Fruit fly (Drosophila melanogaster) whole organism, prepupa: ENCODE data around the gene CG9928.

ENCODE experiments used
- Blimp-1 ChIP-seq: fragments of 200-800 bp; sonication (Bioruptor generic); optimal IDR thresholded peaks from 3 replicates; lab custom pipeline; 2017; ENCODE audit warnings: missing biosample characterization, missing genetic modification characterization, mild to moderate bottlenecking, moderate library complexity, missing genetic modification reagents
- CG10669 ChIP-seq: fragments of 200-800 bp; sonication (Bioruptor generic); optimal IDR thresholded peaks from 3 replicates; lab custom pipeline; 2018; ENCODE audit warnings: missing biosample characterization, mild to moderate bottlenecking, missing genetic modification characterization, moderate library complexity
- CG11294 ChIP-seq: fragments of 200-800 bp; sonication (Bioruptor generic); IDR thresholded peaks from 2 replicates; pipeline ENCODE4 v1.3.6; 2022; ENCODE audit warnings: missing biosample characterization, missing genetic modification characterization
- CG11762 ChIP-seq: fragments of 200-800 bp; sonication (Bioruptor generic); optimal IDR thresholded peaks from 3 replicates; lab custom pipeline; 2016; ENCODE audit warnings: missing biosample characterization, missing genetic modification characterization; ENCODE audit not compliant: insufficient read depth
- CG11902 ChIP-seq: fragments of 200-800 bp; sonication (Bioruptor generic); optimal IDR thresholded peaks from 3 replicates; lab custom pipeline; 2016; ENCODE audit warnings: missing biosample characterization, missing genetic modification characterization
- CG15336 ChIP-seq: fragments of 200-800 bp; sonication (Bioruptor generic); IDR thresholded peaks from 2 replicates; pipeline ENCODE4 v1.3.6; 2022; ENCODE audit warnings: missing biosample characterization, missing genetic modification characterization
- CG1621 ChIP-seq: fragments of 200-800 bp; sonication (Bioruptor generic); optimal IDR thresholded peaks from 3 replicates; lab custom pipeline; 2018; ENCODE audit warnings: missing biosample characterization, mild to moderate bottlenecking, missing genetic modification characterization
- CG16779 ChIP-seq: fragments of 200-800 bp; sonication (Bioruptor generic); optimal IDR thresholded peaks from 3 replicates; lab custom pipeline; 2017; ENCODE audit warnings: missing biosample characterization, mild to moderate bottlenecking, missing genetic modification characterization
- CG31627 ChIP-seq: fragments of 200-800 bp; sonication (Bioruptor generic); optimal IDR thresholded peaks from 3 replicates; lab custom pipeline; 2016; ENCODE audit warnings: missing biosample characterization, missing genetic modification characterization
- CG32006 ChIP-seq: fragments of 200-800 bp; sonication (Bioruptor generic); optimal IDR thresholded peaks from 3 replicates; lab custom pipeline; 2017; ENCODE audit warnings: missing biosample characterization, mild to moderate bottlenecking, missing genetic modification characterization
- CG34406 ChIP-seq: fragments of 200-800 bp; sonication (Bioruptor generic); optimal IDR thresholded peaks from 3 replicates; lab custom pipeline; 2016; ENCODE audit warnings: missing biosample characterization, missing genetic modification characterization
- CG3919 ChIP-seq: fragments of 200-800 bp; sonication (Bioruptor generic); optimal IDR thresholded peaks from 3 replicates; lab custom pipeline; 2016; ENCODE audit warnings: missing biosample characterization, missing genetic modification characterization
- CG4318 ChIP-seq: fragments of 200-800 bp; sonication (Bioruptor generic); optimal IDR thresholded peaks from 3 replicates; lab custom pipeline; 2017; ENCODE audit warnings: missing biosample characterization, mild to moderate bottlenecking, missing genetic modification characterization
- CG6163 ChIP-seq: fragments of 200-800 bp; sonication (Bioruptor generic); IDR thresholded peaks from 3 replicates; pipeline ENCODE4 v1.3.6; 2022; ENCODE audit warnings: missing biosample characterization, missing genetic modification characterization
- CG6276 ChIP-seq: fragments of 200-800 bp; sonication (Bioruptor generic); optimal IDR thresholded peaks from 2 replicates; lab custom pipeline; 2017; ENCODE audit warnings: missing biosample characterization, mild to moderate bottlenecking, missing genetic modification characterization
- CG6792 ChIP-seq: fragments of 200-800 bp; sonication (Bioruptor generic); optimal IDR thresholded peaks from 3 replicates; lab custom pipeline; 2016; ENCODE audit warnings: missing biosample characterization, missing genetic modification characterization
- CG6808 ChIP-seq: fragments of 200-800 bp; sonication (Bioruptor generic); optimal IDR thresholded peaks from 3 replicates; lab custom pipeline; 2017; ENCODE audit warnings: missing biosample characterization, missing genetic modification characterization, mild to moderate bottlenecking, moderate library complexity, missing genetic modification reagents
- CG8119 ChIP-seq: fragments of 200-800 bp; sonication (Bioruptor generic); IDR thresholded peaks from 3 replicates; pipeline ENCODE4 v1.3.6; 2022; ENCODE audit warnings: missing biosample characterization, missing genetic modification characterization
- Eip75B ChIP-seq: fragments of 200-800 bp; sonication (Bioruptor generic); optimal IDR thresholded peaks from 3 replicates; lab custom pipeline; 2016; ENCODE audit warnings: missing biosample characterization, missing genetic modification characterization
- Eip78C ChIP-seq: fragments of 200-800 bp; sonication (Bioruptor generic); peaks from one replicate; lab custom pipeline; 2016; ENCODE audit warnings: missing biosample characterization, missing genetic modification characterization
- Eip93F ChIP-seq: fragments of 200-800 bp; sonication (Bioruptor generic); optimal IDR thresholded peaks from 2 replicates; lab custom pipeline; 2016; ENCODE audit warnings: missing biosample characterization, mild to moderate bottlenecking, missing genetic modification characterization
- Ets21C ChIP-seq: fragments of 200-800 bp; sonication (Bioruptor generic); optimal IDR thresholded peaks from 3 replicates; lab custom pipeline; 2016; ENCODE audit warnings: missing biosample characterization, missing genetic modification characterization
- Ets96B ChIP-seq: fragments of 200-800 bp; optimal IDR thresholded peaks from 2 replicates; lab custom pipeline; 2019; ENCODE audit warnings: missing biosample characterization, mild to moderate bottlenecking, missing genetic modification characterization, moderate library complexity
- Gug ChIP-seq: fragments of 200-800 bp; sonication (Bioruptor generic); IDR thresholded peaks from 2 replicates; pipeline ENCODE4 v1.3.6; 2022; ENCODE audit warnings: missing biosample characterization, missing genetic modification characterization
- Hr38 ChIP-seq: sonication (Bioruptor generic); optimal IDR thresholded peaks from 2 replicates; lab custom pipeline; 2016; ENCODE audit warnings: missing biosample characterization, missing genetic modification characterization
- Hr39 ChIP-seq: fragments of 200-800 bp; sonication (Bioruptor generic); optimal IDR thresholded peaks from 2 replicates; lab custom pipeline; 2016; ENCODE audit warnings: missing biosample characterization, missing genetic modification characterization
- Hr4 ChIP-seq: fragments of 200-800 bp; sonication (Bioruptor generic); optimal IDR thresholded peaks from 3 replicates; lab custom pipeline; 2016; ENCODE audit warnings: missing biosample characterization, missing genetic modification characterization
- Lpt ChIP-seq: fragments of 200-800 bp; sonication (Bioruptor generic); optimal IDR thresholded peaks from 3 replicates; lab custom pipeline; 2016; ENCODE audit warnings: missing biosample characterization, missing genetic modification characterization
- Met ChIP-seq: fragments of 200-800 bp; sonication (Bioruptor generic); optimal IDR thresholded peaks from 3 replicates; lab custom pipeline; 2016; ENCODE audit warnings: missing biosample characterization, missing genetic modification characterization
- OdsH ChIP-seq: fragments of 200-800 bp; sonication (Bioruptor generic); optimal IDR thresholded peaks from 3 replicates; lab custom pipeline; 2016; ENCODE audit warnings: missing biosample characterization, missing genetic modification characterization
- Smox ChIP-seq: fragments of 200-800 bp; sonication (Bioruptor generic); optimal IDR thresholded peaks from 3 replicates; lab custom pipeline; 2016; ENCODE audit warnings: missing biosample characterization, missing genetic modification characterization
- Sox102F ChIP-seq: fragments of 200-800 bp; sonication (Bioruptor generic); optimal IDR thresholded peaks from 2 replicates; lab custom pipeline; 2016; ENCODE audit warnings: missing biosample characterization, mild to moderate bottlenecking, missing genetic modification characterization
- Sox14 ChIP-seq: fragments of 200-800 bp; sonication (Bioruptor generic); optimal IDR thresholded peaks from 3 replicates; lab custom pipeline; 2016; ENCODE audit warnings: missing biosample characterization, missing genetic modification characterization
- Sox15 ChIP-seq: fragments of 200-800 bp; sonication (Bioruptor generic); optimal IDR thresholded peaks from 3 replicates; lab custom pipeline; 2016; ENCODE audit warnings: missing biosample characterization, missing genetic modification characterization
- achi ChIP-seq: fragments of 200-800 bp; sonication (Bioruptor generic); optimal IDR thresholded peaks from 3 replicates; lab custom pipeline; 2016; ENCODE audit warnings: missing biosample characterization, missing genetic modification characterization
- cyc ChIP-seq: fragments of 200-800 bp; sonication (Bioruptor generic); optimal IDR thresholded peaks from 3 replicates; lab custom pipeline; 2016; ENCODE audit warnings: missing biosample characterization, missing genetic modification characterization
- dac ChIP-seq: fragments of 200-800 bp; sonication (Bioruptor generic); optimal IDR thresholded peaks from 2 replicates; lab custom pipeline; 2017; ENCODE audit warnings: missing biosample characterization, mild to moderate bottlenecking, missing genetic modification characterization
- dsx ChIP-seq: fragments of 200-800 bp; optimal IDR thresholded peaks from 3 replicates; lab custom pipeline; 2019; ENCODE audit warnings: missing biosample characterization, mild to moderate bottlenecking, missing genetic modification characterization, moderate library complexity; ENCODE audit not compliant: poor library complexity, severe bottlenecking
- eg ChIP-seq: fragments of 200-800 bp; sonication (Bioruptor generic); IDR thresholded peaks from 3 replicates; pipeline ENCODE4 v1.3.6; 2022; ENCODE audit warnings: missing biosample characterization, missing genetic modification characterization
- esn ChIP-seq: fragments of 200-800 bp; sonication (Bioruptor generic); optimal IDR thresholded peaks from 2 replicates; lab custom pipeline; 2016; ENCODE audit warnings: missing biosample characterization, mild to moderate bottlenecking, missing genetic modification characterization, moderate library complexity
- fd59A ChIP-seq: fragments of 200-800 bp; sonication (Bioruptor generic); optimal IDR thresholded peaks from 2 replicates; lab custom pipeline; 2017; ENCODE audit warnings: missing biosample characterization, mild to moderate bottlenecking, missing genetic modification characterization, missing genetic modification reagents
- fd85E ChIP-seq: fragments of 200-800 bp; sonication (Bioruptor generic); optimal IDR thresholded peaks from 3 replicates; lab custom pipeline; 2016; ENCODE audit warnings: missing biosample characterization, missing genetic modification characterization
- fkh ChIP-seq: fragments of 200-800 bp; sonication (Bioruptor generic); optimal IDR thresholded peaks from 3 replicates; lab custom pipeline; 2017; ENCODE audit warnings: missing biosample characterization, mild to moderate bottlenecking, missing genetic modification characterization, moderate library complexity
- lz ChIP-seq: fragments of 200-800 bp; sonication (Bioruptor generic); optimal IDR thresholded peaks from 3 replicates; lab custom pipeline; 2016; ENCODE audit warnings: missing biosample characterization, missing genetic modification characterization
- net ChIP-seq: fragments of 200-800 bp; sonication (Bioruptor generic); optimal IDR thresholded peaks from 3 replicates; lab custom pipeline; 2016; ENCODE audit warnings: missing biosample characterization, missing genetic modification characterization
- pdm3 ChIP-seq: fragments of 200-800 bp; sonication (Bioruptor generic); optimal IDR thresholded peaks from 3 replicates; lab custom pipeline; 2016; ENCODE audit warnings: missing biosample characterization, missing genetic modification characterization
- spab ChIP-seq: fragments of 200-800 bp; sonication (Bioruptor generic); optimal IDR thresholded peaks from 2 replicates; lab custom pipeline; 2017; ENCODE audit warnings: missing biosample characterization, mild to moderate bottlenecking, missing genetic modification characterization, missing genetic modification reagents
- ss ChIP-seq, 2 experiments: fragments of 200-800 bp; sonication (Bioruptor generic); optimal IDR thresholded peaks; 2 replicates in 1 of 2; 3 replicates in 1 of 2; lab custom pipeline; 2017 to 2018; ENCODE audit warnings: mild to moderate bottlenecking in 2 of 2, missing biosample characterization in 2 of 2, missing genetic modification characterization in 2 of 2, moderate library complexity in 1 of 2
- svp ChIP-seq: fragments of 200-800 bp; sonication (Bioruptor generic); peaks from one replicate; lab custom pipeline; 2016; ENCODE audit warnings: missing biosample characterization, missing genetic modification characterization
- topi ChIP-seq: fragments of 200-800 bp; sonication (Bioruptor generic); optimal IDR thresholded peaks from 3 replicates; lab custom pipeline; 2016; ENCODE audit warnings: missing biosample characterization, missing genetic modification characterization

CG9928 gene

dm6 chr2L:13142803-13143202 is at the start of gene CG9928:
Gene CG9928 (minus strand): TSS chr2L:13142903.
- TF ChIP-seq CG6808 (no peak), dac (GFP tag; lab: Kevin White, UChicago) (no peak), svp (GFP tag; lab: Kevin White, UChicago) (peak; percentile 81), eg (GFP tag; lab: Robert Waterston, UW) (no peak)
- TF ChIP-seq, all 60 proteins: peak for 1

dm6 chr2L:13191894-13192293 is 49.2 kb upstream of the CG9928 start, which contains the start of the genes CG16974 and Edem2:
Gene CG16974 (minus strand): TSS chr2L:13191979.
Gene Edem2 (plus strand): TSS chr2L:13192201.
- TF ChIP-seq CG6808: no peak
- TF ChIP-seq Lpt (GFP tag; lab: Kevin White, UChicago): no peak
- TF ChIP-seq eg (GFP tag; lab: Robert Waterston, UW): peak; percentile 60; the same call in 2 of the 3 replicates
- no peak for TF ChIP-seq topi (GFP tag; lab: Kevin White, UChicago)
- TF ChIP-seq Sox102F (GFP tag; lab: Kevin White, UChicago): no peak
- peak; percentile 68 for TF ChIP-seq Eip93F (GFP tag; lab: Kevin White, UChicago)
- TF ChIP-seq CG11902: peak; percentile 39
- peak; percentile 3 for TF ChIP-seq fd59A
- peak; percentile 61 for TF ChIP-seq cyc (GFP tag; lab: Kevin White, UChicago)
- TF ChIP-seq Met (GFP tag; lab: Kevin White, UChicago): no peak
- TF ChIP-seq esn (GFP tag; lab: Kevin White, UChicago): peak; percentile 77
- 0 out of 2 replicates have a peak, but pooled peaks have one; percentile 30 for TF ChIP-seq CG11294 (GFP tag; lab: Robert Waterston, UW)
- no peak for TF ChIP-seq Sox14 (GFP tag; lab: Kevin White, UChicago)
- TF ChIP-seq net: no peak
- TF ChIP-seq CG31627: no peak
- TF ChIP-seq ss (GFP tag; optimal IDR thresholded peaks at IDR 0.05; lab: Kevin White, UChicago): no peak
- no peak for TF ChIP-seq CG32006 (GFP tag; lab: Kevin White, UChicago)
- no peak for TF ChIP-seq spab (GFP tag; lab: Kevin White, UChicago)
- no peak for TF ChIP-seq lz (GFP tag; lab: Kevin White, UChicago)
- no peak for TF ChIP-seq CG11762 (GFP tag; lab: Kevin White, UChicago)
- TF ChIP-seq Sox15 (GFP tag; lab: Kevin White, UChicago): peak; percentile 55
- TF ChIP-seq Eip75B: no peak
- no peak for TF ChIP-seq CG34406 (GFP tag; lab: Kevin White, UChicago)
- no peak for TF ChIP-seq achi (GFP tag; lab: Kevin White, UChicago)
- no peak for TF ChIP-seq Blimp-1 (GFP tag; lab: Kevin White, UChicago)
- TF ChIP-seq Smox (GFP tag; lab: Kevin White, UChicago): no peak
- no peak for TF ChIP-seq CG6792 (GFP tag; lab: Kevin White, UChicago)
- no peak for TF ChIP-seq CG16779
- TF ChIP-seq CG8119 (GFP tag; lab: Robert Waterston, UW): peak; percentile 37; the same call in 1 of the 3 replicates
- TF ChIP-seq Hr38 (GFP tag; lab: Kevin White, UChicago): no peak
- no peak for TF ChIP-seq CG6276 (GFP tag; lab: Kevin White, UChicago)
- TF ChIP-seq CG4318 (GFP tag; lab: Kevin White, UChicago): no peak
- TF ChIP-seq CG3919: no peak
- TF ChIP-seq dsx (GFP tag; lab: Kevin White, UChicago): no peak
- TF ChIP-seq CG6163 (GFP tag; lab: Robert Waterston, UW): peak; percentile 49; the same call in 2 of the 3 replicates
- no peak for TF ChIP-seq fd85E (GFP tag; lab: Kevin White, UChicago)
- TF ChIP-seq Gug (GFP tag; lab: Robert Waterston, UW): 0 out of 2 replicates have a peak, but pooled peaks have one; percentile 8
- no peak for TF ChIP-seq Ets96B (tag; lab: Kevin White, UChicago)
- no peak for TF ChIP-seq OdsH
- TF ChIP-seq CG15336 (GFP tag; lab: Robert Waterston, UW): no peak
- no peak for TF ChIP-seq Hr39 (GFP tag; lab: Kevin White, UChicago)
- peak; percentile 56 for TF ChIP-seq Ets21C (GFP tag; lab: Kevin White, UChicago)
- TF ChIP-seq pdm3 (GFP tag; lab: Kevin White, UChicago): no peak
- no peak for TF ChIP-seq Hr4 (GFP tag; lab: Kevin White, UChicago)
- no peak for TF ChIP-seq fkh (GFP tag; lab: Kevin White, UChicago)
- no peak for TF ChIP-seq Eip78C
- TF ChIP-seq CG10669 (GFP tag; lab: Kevin White, UChicago): no peak
- no peak for TF ChIP-seq CG1621 (tag; lab: Kevin White, UChicago)
